Worm (Caenorhabditis elegans): ENCODE measurements around the gene W07A12.4.

ce11 chrII:9127379-9127778 lies 18.7 kb upstream of the W07A12.4 start:
- no peak for TF ChIP-seq snpc-4 (tag; optimal IDR thresholded peaks at IDR 0.05)
- TF ChIP-seq unc-39 (tag; optimal IDR thresholded peaks at IDR 0.05), result no peak
- TF ChIP-seq nhr-76 (tag; optimal IDR thresholded peaks at IDR 0.05), result no peak
- no peak for TF ChIP-seq pha-4 (tag; optimal IDR thresholded peaks at IDR 0.05)
- TF ChIP-seq ztf-11 (tag; optimal IDR thresholded peaks at IDR 0.05), result no peak
- no peak for TF ChIP-seq blmp-1 (tag; optimal IDR thresholded peaks at IDR 0.05)
- no peak for TF ChIP-seq ceh-43 (GFP tag; optimal IDR thresholded peaks at IDR 0.05)
- no peak for TF ChIP-seq lsy-2 (tag; optimal IDR thresholded peaks at IDR 0.05)
- TF ChIP-seq nhr-2 (tag; optimal IDR thresholded peaks at IDR 0.05), result no peak
- no peak for TF ChIP-seq nhr-237 (tag; optimal IDR thresholded peaks at IDR 0.05)
- no peak for TF ChIP-seq drap-1 (GFP tag; optimal IDR thresholded peaks at IDR 0.05)
- TF ChIP-seq unc-62 (GFP tag; optimal IDR thresholded peaks at IDR 0.05), result no peak
- no peak for TF ChIP-seq lin-13 (tag; optimal IDR thresholded peaks at IDR 0.05)
- TF ChIP-seq mep-1 (tag; optimal IDR thresholded peaks at IDR 0.05), result no peak
